Worm (Caenorhabditis elegans) whole organism, L2 larva: Measurements from ENCODE around the gene Y37D8A.25.

Experiments used
- ama-1 ChIP-seq: fragments of 150-350 bp; optimal IDR thresholded peaks from 2 replicates; lab custom pipeline; 2018; ENCODE audit warnings: inconsistent platforms
- blmp-1 ChIP-seq: sonication (generic microtip); optimal IDR thresholded peaks from 2 replicates; lab custom pipeline; 2017; ENCODE audit warnings: missing genetic modification characterization, mild to moderate bottlenecking, missing compliant biosample characterization, antibody characterized with exemption, moderate library complexity; ENCODE audit not compliant: insufficient read depth
- lin-11 ChIP-seq: fragments of 150-350 bp; sonication (generic microtip); optimal IDR thresholded peaks from 2 replicates; lab custom pipeline; 2014; ENCODE audit warnings: missing biosample characterization, missing genetic modification characterization, inconsistent platforms, mixed read lengths
- lin-39 ChIP-seq: fragments of 150-350 bp; optimal IDR thresholded peaks from 2 replicates; lab custom pipeline; 2014; ENCODE audit warnings: missing biosample characterization, missing genetic modification reagents, missing genetic modification characterization
- nhr-11 ChIP-seq: fragments of 150-350 bp; optimal IDR thresholded peaks from 2 replicates; lab custom pipeline; 2014; ENCODE audit warnings: missing biosample characterization, missing genetic modification characterization
- snpc-4 ChIP-seq: fragments of 150-350 bp; optimal IDR thresholded peaks from 2 replicates; lab custom pipeline; 2014; ENCODE audit warnings: missing biosample characterization, missing genetic modification characterization
- zag-1 ChIP-seq: fragments of 150-350 bp; optimal IDR thresholded peaks from 2 replicates; lab custom pipeline; 2014; ENCODE audit warnings: missing biosample characterization, missing genetic modification characterization

DNA sequence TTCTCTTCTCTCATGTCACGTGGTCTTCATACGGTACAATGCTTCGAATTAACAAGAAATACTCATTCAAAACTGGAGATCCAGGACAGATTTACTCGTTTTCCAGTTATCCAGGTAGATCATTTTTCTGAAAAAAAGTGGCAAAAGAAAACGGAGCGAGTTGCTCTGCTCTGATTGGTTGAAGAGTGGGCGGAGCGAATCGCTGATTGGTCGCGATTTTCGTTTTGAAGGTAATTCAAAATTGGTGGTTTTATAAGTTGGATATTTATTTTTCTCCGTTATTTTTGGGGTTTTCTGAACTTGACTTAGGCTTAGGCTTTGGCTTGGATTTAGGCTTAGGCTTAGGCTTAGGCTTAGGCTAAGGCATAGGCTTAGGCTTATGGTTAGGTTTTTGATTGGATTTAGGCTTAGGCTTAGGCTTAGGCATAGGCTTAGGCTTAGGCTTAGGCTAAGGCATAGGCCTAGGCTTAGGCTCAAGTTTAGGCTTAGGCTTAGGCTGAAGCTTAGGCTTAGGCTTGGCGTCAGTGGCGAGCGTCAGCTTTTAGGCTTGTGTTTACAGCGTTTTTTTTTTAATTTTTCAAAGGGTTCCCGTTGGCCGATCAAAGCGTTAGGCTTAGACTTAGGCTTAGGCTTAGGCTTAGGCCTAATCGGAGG lies 2.7 kb upstream of the Y37D8A.25 start:
- TF ChIP-seq nhr-11 (no peak), lin-39 (tag; lab: Kevin White, UChicago) (no peak), blmp-1 (tag; lab: Kevin White, UChicago) (no peak), ama-1 (lab: Kevin White, UChicago) (no peak), snpc-4 (tag; lab: Kevin White, UChicago) (no peak), lin-11 (no peak), zag-1 (tag; lab: Kevin White, UChicago) (no peak)
